Worm (Caenorhabditis elegans) whole organism, young adult: ENCODE data around the gene K03H6.4.

Source experiments
- C06A6.2 ChIP-seq: fragments of 200-800 bp; sonication (Bioruptor generic); conservative IDR thresholded peaks from 2 replicates; pipeline ENCODE4 v1.3.6; 2022; ENCODE audit warnings: missing genetic modification characterization, missing compliant biosample characterization
- F33H1.4 ChIP-seq: fragments of 200-800 bp; sonication (Bioruptor generic); IDR thresholded peaks from 2 replicates; pipeline ENCODE4 v1.3.6; 2022; ENCODE audit warnings: missing genetic modification reagents, missing genetic modification characterization, missing compliant biosample characterization
- F39B2.1 ChIP-seq: fragments of 200-800 bp; sonication (Bioruptor generic); IDR thresholded peaks from 2 replicates; pipeline ENCODE4 v1.3.6; 2022; ENCODE audit warnings: missing genetic modification reagents, missing genetic modification characterization, missing compliant biosample characterization
- F55B11.4 ChIP-seq: sonication (generic microtip); optimal IDR thresholded peaks from 2 replicates; lab custom pipeline; 2016; ENCODE audit warnings: missing compliant biosample characterization, missing genetic modification characterization, borderline replicate concordance; ENCODE audit not compliant: insufficient read depth
- K11D2.4 ChIP-seq: fragments of 200-800 bp; sonication (Bioruptor generic); IDR thresholded peaks from 2 replicates; pipeline ENCODE4 v1.3.6; 2022; ENCODE audit warnings: missing genetic modification reagents, missing genetic modification characterization, missing compliant biosample characterization
- Y53F4B.3 ChIP-seq: fragments of 200-800 bp; sonication (Bioruptor generic); IDR thresholded peaks from 2 replicates; pipeline ENCODE4 v1.3.6; 2022; ENCODE audit warnings: missing genetic modification reagents, missing genetic modification characterization, missing compliant biosample characterization
- Y79H2A.3 ChIP-seq: fragments of 200-800 bp; sonication (Bioruptor generic); conservative IDR thresholded peaks from 2 replicates; pipeline ENCODE4 v1.3.6; 2022; ENCODE audit warnings: missing genetic modification reagents, missing genetic modification characterization, missing compliant biosample characterization
- akir-1 ChIP-seq: fragments of 200-800 bp; sonication (Bioruptor generic); optimal IDR thresholded peaks from 2 replicates; lab custom pipeline; 2018; ENCODE audit warnings: mild to moderate bottlenecking, missing genetic modification characterization, moderate library complexity, missing compliant biosample characterization
- ama-1 ChIP-seq, 3 experiments: fragments of 150-350 bp in 1 of 3; sonication (generic microtip) in 2 of 3; optimal IDR thresholded peaks; 2 replicates each; lab custom pipeline; 2014 to 2018; ENCODE audit warnings: missing biosample characterization in 2 of 3, missing genetic modification characterization in 2 of 3, missing genetic modification reagents in 2 of 3
- athp-1 ChIP-seq: sonication (generic microtip); optimal IDR thresholded peaks from 2 replicates; lab custom pipeline; 2017; ENCODE audit warnings: mild to moderate bottlenecking, missing genetic modification characterization, missing compliant biosample characterization
- ccch-3 ChIP-seq: fragments of 200-800 bp; sonication (Bioruptor generic); optimal IDR thresholded peaks from 2 replicates; lab custom pipeline; 2018; ENCODE audit warnings: mild to moderate bottlenecking, missing genetic modification characterization, missing compliant biosample characterization
- cebp-1 ChIP-seq, 2 experiments: fragments of 200-800 bp in 1 of 2; sonication (Bioruptor generic) in 1 of 2; sonication (generic microtip) in 1 of 2; IDR thresholded peaks in 1 of 2; optimal IDR thresholded peaks in 1 of 2; 2 replicates each; pipeline versions ENCODE4 v1.3.6 to Lab custom; 2017 to 2022; ENCODE audit warnings: missing compliant biosample characterization in 2 of 2, missing genetic modification characterization in 2 of 2, mild to moderate bottlenecking in 1 of 2, missing genetic modification reagents in 1 of 2, moderate library complexity in 1 of 2
- ceh-27 ChIP-seq: fragments of 200-800 bp; sonication (Bioruptor generic); optimal IDR thresholded peaks from 2 replicates; lab custom pipeline; 2018; ENCODE audit warnings: mild to moderate bottlenecking, missing genetic modification characterization, moderate library complexity, missing compliant biosample characterization
- ceh-58 ChIP-seq: fragments of 200-800 bp; sonication (Bioruptor generic); IDR thresholded peaks from 2 replicates; pipeline ENCODE4 v1.3.6; 2022; ENCODE audit warnings: missing genetic modification characterization, missing compliant biosample characterization
- chd-7 ChIP-seq: sonication (generic microtip); optimal IDR thresholded peaks from 2 replicates; lab custom pipeline; 2016; ENCODE audit warnings: mild to moderate bottlenecking, missing genetic modification characterization, moderate library complexity, missing compliant biosample characterization
- egrh-3 ChIP-seq: fragments of 200-800 bp; sonication (Bioruptor generic); IDR thresholded peaks from 2 replicates; pipeline ENCODE4 v1.3.6; 2022; ENCODE audit warnings: missing genetic modification reagents, missing genetic modification characterization, missing compliant biosample characterization
- ets-4 ChIP-seq: fragments of 200-800 bp; sonication (Bioruptor generic); optimal IDR thresholded peaks from 2 replicates; lab custom pipeline; 2018; ENCODE audit warnings: mild to moderate bottlenecking, missing genetic modification characterization, missing compliant biosample characterization
- hsf-1 ChIP-seq: fragments of 200-800 bp; sonication (Bioruptor generic); IDR thresholded peaks from 2 replicates; pipeline ENCODE4 v1.3.6; 2022; ENCODE audit warnings: missing genetic modification reagents, missing genetic modification characterization, missing compliant biosample characterization
- lag-1 ChIP-seq: fragments of 200-800 bp; sonication (Bioruptor generic); IDR thresholded peaks from 2 replicates; pipeline ENCODE4 v1.3.6; 2022; ENCODE audit warnings: missing genetic modification reagents, missing genetic modification characterization, missing compliant biosample characterization
- lsl-1 ChIP-seq: fragments of 200-800 bp; sonication (Bioruptor generic); optimal IDR thresholded peaks from 2 replicates; lab custom pipeline; 2018; ENCODE audit warnings: mild to moderate bottlenecking, missing genetic modification characterization, moderate library complexity, missing compliant biosample characterization
- mcd-1 ChIP-seq: fragments of 200-800 bp; sonication (Bioruptor generic); IDR thresholded peaks from 2 replicates; pipeline ENCODE4 v1.3.6; 2022; ENCODE audit warnings: missing genetic modification reagents, missing genetic modification characterization, missing compliant biosample characterization
- mes-4 ChIP-seq: sonication (generic microtip); optimal IDR thresholded peaks from 2 replicates; lab custom pipeline; 2016; ENCODE audit warnings: missing genotype, missing genetic modification characterization, missing compliant biosample characterization
- mxl-1 ChIP-seq: sonication (generic microtip); optimal IDR thresholded peaks from 2 replicates; lab custom pipeline; 2016; ENCODE audit warnings: missing genetic modification characterization, missing compliant biosample characterization
- nfya-1 ChIP-seq: sonication (generic microtip); optimal IDR thresholded peaks from 2 replicates; lab custom pipeline; 2017; ENCODE audit warnings: antibody characterized with exemption, missing compliant biosample characterization, missing genetic modification characterization, borderline replicate concordance; ENCODE audit not compliant: insufficient read depth
- pbrm-1 ChIP-seq: fragments of 200-800 bp; sonication (Bioruptor generic); IDR thresholded peaks from 2 replicates; pipeline ENCODE4 v1.3.6; 2022; ENCODE audit warnings: missing genetic modification reagents, missing genetic modification characterization, missing compliant biosample characterization
- sea-2 ChIP-seq: fragments of 200-800 bp; sonication (Bioruptor generic); IDR thresholded peaks from 2 replicates; pipeline ENCODE4 v1.3.6; 2022; ENCODE audit warnings: missing genetic modification characterization, missing compliant biosample characterization
- snpc-1.3 ChIP-seq: sonication (generic microtip); optimal IDR thresholded peaks from 2 replicates; lab custom pipeline; 2017; ENCODE audit warnings: missing genetic modification characterization, mild to moderate bottlenecking, missing compliant biosample characterization, antibody characterized with exemption, moderate library complexity, missing genotype, missing genetic modification reagents; ENCODE audit not compliant: insufficient read depth
- snpc-3.4 ChIP-seq: sonication (generic microtip); optimal IDR thresholded peaks from 2 replicates; lab custom pipeline; 2017; ENCODE audit warnings: missing genetic modification characterization, mild to moderate bottlenecking, missing compliant biosample characterization, antibody characterized with exemption, moderate library complexity, missing genotype, missing genetic modification reagents
- tbp1 ChIP-seq: fragments of 200-800 bp; sonication (Bioruptor generic); optimal IDR thresholded peaks from 2 replicates; lab custom pipeline; 2018; ENCODE audit warnings: mild to moderate bottlenecking, missing genetic modification characterization, missing compliant biosample characterization
- tbx-9 ChIP-seq: sonication (generic microtip); optimal IDR thresholded peaks from 2 replicates; lab custom pipeline; 2016; ENCODE audit warnings: borderline replicate concordance, missing genetic modification characterization, inconsistent platforms, missing compliant biosample characterization
- tlf-1 ChIP-seq: fragments of 200-800 bp; sonication (Bioruptor generic); optimal IDR thresholded peaks from 2 replicates; lab custom pipeline; 2018; ENCODE audit warnings: mild to moderate bottlenecking, missing genetic modification characterization, missing compliant biosample characterization
- zim-3 ChIP-seq: sonication (generic microtip); optimal IDR thresholded peaks from 2 replicates; lab custom pipeline; 2017; ENCODE audit warnings: mild to moderate bottlenecking, missing genetic modification characterization, moderate library complexity, missing compliant biosample characterization
- ztf-25 ChIP-seq: fragments of 200-800 bp; sonication (Bioruptor generic); IDR thresholded peaks from 2 replicates; pipeline ENCODE4 v1.3.6; 2022; ENCODE audit warnings: missing genetic modification reagents, missing genetic modification characterization, missing compliant biosample characterization
- ztf-26 ChIP-seq: sonication (generic microtip); optimal IDR thresholded peaks from 2 replicates; lab custom pipeline; 2017; ENCODE audit warnings: missing genetic modification characterization, missing compliant biosample characterization
- ztf-3 ChIP-seq: fragments of 200-800 bp; sonication (Bioruptor generic); optimal IDR thresholded peaks from 2 replicates; lab custom pipeline; 2018; ENCODE audit warnings: mild to moderate bottlenecking, missing genetic modification characterization, missing compliant biosample characterization

The K03H6.4 gene

ce11 chrIV:1548457-1548861, 27.3 kb upstream of the K03H6.4 start, which contains the start of gene col-107:
TSS of gene col-107 (plus strand) at chrIV:1548721.
- no peak for TF ChIP-seq tbp1 (GFP tag; lab: Kevin White, UChicago)
- TF ChIP-seq ccch-3 = no peak
- TF ChIP-seq Y79H2A.3 (GFP tag; lab: Robert Waterston, UW) = no peak
- no peak for TF ChIP-seq tlf-1 (GFP tag; lab: Kevin White, UChicago)
- TF ChIP-seq pbrm-1 (GFP tag; lab: Robert Waterston, UW) = no peak

DNA sequence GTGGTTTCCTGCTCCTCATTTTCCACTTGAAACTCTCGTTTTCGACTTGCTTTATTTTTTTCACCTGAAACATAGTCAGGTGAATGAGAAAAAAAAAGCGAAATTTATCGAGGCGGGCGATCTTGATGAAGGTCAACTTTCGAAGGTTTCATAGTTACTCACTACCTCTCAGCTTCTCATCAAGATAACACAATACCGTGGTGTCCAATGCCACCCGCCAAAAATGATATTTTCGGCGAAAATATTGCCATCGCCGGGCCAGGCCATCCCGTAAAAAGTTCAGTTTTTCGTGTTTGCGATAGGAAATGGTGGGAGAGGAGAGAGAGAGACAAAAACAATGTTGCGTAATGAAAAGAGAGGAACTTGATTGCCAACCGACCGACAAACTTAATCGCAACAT, 26.0 kb upstream of the K03H6.4 start:
- TF ChIP-seq F55B11.4 (tag; lab: Kevin White, UChicago) = no peak
- TF ChIP-seq athp-1 (tag; lab: Kevin White, UChicago) = no peak
- TF ChIP-seq ztf-25 (GFP tag; lab: Robert Waterston, UW) = no peak
- TF ChIP-seq egrh-3 = no peak
- TF ChIP-seq mxl-1 (tag; lab: Kevin White, UChicago) = no peak
- TF ChIP-seq F39B2.1 (GFP tag; lab: Robert Waterston, UW) = no peak
- TF ChIP-seq ceh-58 (GFP tag; lab: Robert Waterston, UW) = no peak
- TF ChIP-seq cebp-1 (GFP tag; IDR thresholded peaks at IDR 0.05; lab: Robert Waterston, UW) = no peak
- TF ChIP-seq cebp-1 (tag; optimal IDR thresholded peaks at IDR 0.05; lab: Kevin White, UChicago) = no peak
- no peak for TF ChIP-seq snpc-3.4
- TF ChIP-seq mcd-1 (GFP tag; lab: Robert Waterston, UW) = no peak
- no peak for TF ChIP-seq ets-4 (GFP tag; lab: Kevin White, UChicago)
- no peak for TF ChIP-seq chd-7 (tag; lab: Kevin White, UChicago)
- no peak for TF ChIP-seq F33H1.4 (GFP tag; lab: Robert Waterston, UW)
- TF ChIP-seq hsf-1 (GFP tag; lab: Robert Waterston, UW) = no peak
- no peak for TF ChIP-seq K11D2.4
- no peak for TF ChIP-seq mes-4 (tag; lab: Kevin White, UChicago)

ce11 chrIV:1536316-1536715, 15.2 kb upstream of the K03H6.4 start, which contains the start of gene K03H6.5:
TSS of gene K03H6.5 (minus strand) at chrIV:1536416.
- TF ChIP-seq sea-2 (GFP tag; lab: Robert Waterston, UW) (no peak), nfya-1 (tag; lab: Kevin White, UChicago) (no peak), lsl-1 (no peak), ama-1 (optimal IDR thresholded peaks at IDR 0.05; lab: Kevin White, UChicago) (no peak), ama-1 (GFP tag; optimal IDR thresholded peaks at IDR 0.05; lab: Kevin White, UChicago) (no peak), ztf-3 (GFP tag; lab: Kevin White, UChicago) (no peak), snpc-1.3 (no peak), tbx-9 (tag; lab: Kevin White, UChicago) (no peak), ceh-27 (GFP tag; lab: Kevin White, UChicago) (no peak), zim-3 (tag; lab: Kevin White, UChicago) (no peak), Y53F4B.3 (GFP tag; lab: Robert Waterston, UW) (no peak), C06A6.2 (GFP tag; lab: Robert Waterston, UW) (no peak), ztf-26 (tag; lab: Kevin White, UChicago) (no peak), akir-1 (GFP tag; lab: Kevin White, UChicago) (no peak), lag-1 (no peak)
- TF ChIP-seq, all 124 proteins: peak for 0
